Worm (Caenorhabditis elegans): ENCODE results near the gene col-153.

col-153 gene

ce11 chrV:10965501-10965900 is 15.9 kb downstream of the col-153 start, which contains the start of the genes ctf-4 and eef-1G (continued):
- no peak for TF ChIP-seq ama-1 (optimal IDR thresholded peaks at IDR 0.05)
- TF ChIP-seq ama-1 (GFP tag; optimal IDR thresholded peaks at IDR 0.05), result no peak
- TF ChIP-seq F23B12.7 (tag; optimal IDR thresholded peaks at IDR 0.05; ENCODE audit: insufficient read depth), result peak; percentile 97
- TF ChIP-seq aptf-3 (GFP tag; IDR thresholded peaks at IDR 0.05), result no peak
- TF ChIP-seq bed-2 (GFP tag; IDR thresholded peaks at IDR 0.05), result no peak
- TF ChIP-seq K11D2.4 (GFP tag; IDR thresholded peaks at IDR 0.05), result peak; percentile 90
- peak; percentile 93 for TF ChIP-seq tlf-1 (GFP tag; optimal IDR thresholded peaks at IDR 0.05)
- no peak for TF ChIP-seq ceh-79 (tag; optimal IDR thresholded peaks at IDR 0.05)
- no peak for TF ChIP-seq F55B11.4 (tag; optimal IDR thresholded peaks at IDR 0.05; ENCODE audit: borderline replicate concordance, insufficient read depth)
- no peak for TF ChIP-seq hrde-1 (tag; optimal IDR thresholded peaks at IDR 0.05; ENCODE audit: borderline replicate concordance)
- peak; percentile 51 for TF ChIP-seq F49E8.2 (tag; optimal IDR thresholded peaks at IDR 0.05; ENCODE audit: insufficient read depth)
- no peak for TF ChIP-seq rpc-1 (optimal IDR thresholded peaks at IDR 0.05)
- no peak for TF ChIP-seq rpc-1 (tag; optimal IDR thresholded peaks at IDR 0.05)
- TF ChIP-seq ztf-26 (tag; optimal IDR thresholded peaks at IDR 0.05), result peak; percentile 77
- no peak for TF ChIP-seq sdz-38 (tag; optimal IDR thresholded peaks at IDR 0.05)
- peak; percentile 87 for TF ChIP-seq pha-4 (tag; optimal IDR thresholded peaks at IDR 0.05)
- peak; percentile 74 for TF ChIP-seq ztf-18 (tag; optimal IDR thresholded peaks at IDR 0.05)
- peak; percentile 86 for TF ChIP-seq C06A6.2 (GFP tag; conservative IDR thresholded peaks at IDR 0.05)
- TF ChIP-seq madf-8 (GFP tag; conservative IDR thresholded peaks at IDR 0.05), result peak; percentile 64
- TF ChIP-seq ztf-3 (GFP tag; optimal IDR thresholded peaks at IDR 0.05), result peak; percentile 36
- peak; percentile 57 for TF ChIP-seq B0019.2 (GFP tag; conservative IDR thresholded peaks at IDR 0.05)
- TF ChIP-seq hlh-12 (tag; optimal IDR thresholded peaks at IDR 0.05), result no peak
- 0 out of 2 replicates have a peak, but pooled peaks have one; percentile 62 for TF ChIP-seq cebp-2 (GFP tag; IDR thresholded peaks at IDR 0.05)
- TF ChIP-seq snpc-1.3 (tag; optimal IDR thresholded peaks at IDR 0.05; ENCODE audit: insufficient read depth), result peak; percentile 88
- TF ChIP-seq ceh-58 (GFP tag; IDR thresholded peaks at IDR 0.05), result no peak
- TF ChIP-seq lag-1 (GFP tag; IDR thresholded peaks at IDR 0.05), result no peak
- TF ChIP-seq mel-28 (tag; optimal IDR thresholded peaks at IDR 0.05; ENCODE audit: borderline replicate concordance), result no peak
- TF ChIP-seq nhr-179 (tag; optimal IDR thresholded peaks at IDR 0.05), result no peak
- peak; percentile 85 for TF ChIP-seq K12H6.12 (tag; optimal IDR thresholded peaks at IDR 0.05)
- TF ChIP-seq F52B5.7 (tag; optimal IDR thresholded peaks at IDR 0.05), result no peak
- TF ChIP-seq Y53G8AR.9 (GFP tag; conservative IDR thresholded peaks at IDR 0.05), result peak; percentile 95
- no peak for TF ChIP-seq F10E7.11 (tag; optimal IDR thresholded peaks at IDR 0.05)
- TF ChIP-seq tbp1 (GFP tag; optimal IDR thresholded peaks at IDR 0.05), result peak; percentile 74
- TF ChIP-seq rec-8 (tag; optimal IDR thresholded peaks at IDR 0.05), result no peak
- no peak for TF ChIP-seq zim-3 (tag; optimal IDR thresholded peaks at IDR 0.05)
- TF ChIP-seq F33H1.4 (GFP tag; IDR thresholded peaks at IDR 0.05), result peak; percentile 74

DNA sequence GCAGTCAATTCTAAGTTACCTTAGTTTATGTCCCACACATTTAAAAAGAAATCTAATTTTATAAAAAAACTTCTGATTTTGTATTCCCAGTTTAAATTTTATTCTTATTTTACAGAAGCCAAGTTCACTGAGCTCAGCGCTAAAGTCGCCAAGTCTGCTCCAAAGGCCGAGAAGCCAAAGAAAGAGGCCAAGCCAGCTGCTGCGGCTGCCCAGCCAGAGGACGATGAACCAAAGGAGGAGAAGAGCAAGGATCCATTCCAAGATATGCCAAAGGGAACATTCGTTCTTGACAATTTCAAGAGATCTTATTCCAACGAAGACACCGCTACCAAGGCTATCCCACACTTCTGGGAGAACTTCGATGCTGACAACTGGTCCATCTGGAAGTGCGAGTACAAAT is 17.3 kb downstream of the col-153 start:
- TF ChIP-seq let-607 (tag; optimal IDR thresholded peaks at IDR 0.05), result no peak
- TF ChIP-seq akir-1 (GFP tag; optimal IDR thresholded peaks at IDR 0.05), result no peak
- TF ChIP-seq dpl-1 (GFP tag; optimal IDR thresholded peaks at IDR 0.05), result no peak
- no peak for TF ChIP-seq bed-2 (GFP tag; IDR thresholded peaks at IDR 0.05)
- no peak for TF ChIP-seq T26A5.8 (tag; optimal IDR thresholded peaks at IDR 0.05)
- no peak for TF ChIP-seq sptf-2 (GFP tag; optimal IDR thresholded peaks at IDR 0.05)
- TF ChIP-seq F55B11.4 (tag; optimal IDR thresholded peaks at IDR 0.05; ENCODE audit: borderline replicate concordance, insufficient read depth), result no peak
- TF ChIP-seq pbrm-1 (GFP tag; IDR thresholded peaks at IDR 0.05), result no peak
- TF ChIP-seq nfyb-1 (GFP tag; IDR thresholded peaks at IDR 0.05), result 0 out of 2 replicates have a peak, but pooled peaks have one; percentile 23
- peak; percentile 8 for TF ChIP-seq repo-1 (tag; optimal IDR thresholded peaks at IDR 0.05)
- TF ChIP-seq Y56A3A.18 (GFP tag; IDR thresholded peaks at IDR 0.05), result no peak
- TF ChIP-seq hlh-12 (tag; optimal IDR thresholded peaks at IDR 0.05), result no peak
- TF ChIP-seq bed-1 (GFP tag; IDR thresholded peaks at IDR 0.05), result no peak
- TF ChIP-seq B0336.3 (GFP tag; IDR thresholded peaks at IDR 0.05), result 0 out of 2 replicates have a peak, but pooled peaks have one; percentile 53
- TF ChIP-seq snpc-1.3 (tag; optimal IDR thresholded peaks at IDR 0.05; ENCODE audit: insufficient read depth), result no peak
- no peak for TF ChIP-seq ekl-4 (GFP tag; IDR thresholded peaks at IDR 0.05)
- no peak for TF ChIP-seq nhr-90 (tag; optimal IDR thresholded peaks at IDR 0.05)
- TF ChIP-seq nhr-179 (tag; optimal IDR thresholded peaks at IDR 0.05), result no peak
- TF ChIP-seq mxl-1 (tag; optimal IDR thresholded peaks at IDR 0.05), result no peak

Data from whole organism, young adult.